Fruit fly (Drosophila melanogaster) whole organism, embryonic: Measurements from ENCODE around the gene CG5214.

ENCODE experiments used
- CG10321 ChIP-seq: fragments of 200-800 bp; sonication (Bioruptor generic); IDR thresholded peaks from 2 replicates; pipeline ENCODE4 v1.3.6; 2022; ENCODE audit warnings: missing biosample characterization, missing genetic modification characterization
- CG10431 ChIP-seq: fragments of 200-800 bp; sonication (Bioruptor generic); optimal IDR thresholded peaks from 3 replicates; lab custom pipeline; 2018; ENCODE audit warnings: missing biosample characterization, mild to moderate bottlenecking, missing genetic modification characterization
- CG10565 ChIP-seq: fragments of 200-800 bp; sonication (Bioruptor generic); optimal IDR thresholded peaks from 3 replicates; lab custom pipeline; 2016; ENCODE audit warnings: missing biosample characterization, mild to moderate bottlenecking, missing genetic modification characterization
- CG11093 ChIP-seq: fragments of 200-800 bp; sonication (Bioruptor generic); IDR thresholded peaks from 3 replicates; pipeline ENCODE4 v1.3.6; 2022; ENCODE audit warnings: missing biosample characterization, missing genetic modification characterization
- CG12659 ChIP-seq: fragments of 200-800 bp; sonication (Bioruptor generic); optimal IDR thresholded peaks from 3 replicates; lab custom pipeline; 2017; ENCODE audit warnings: mild to moderate bottlenecking, missing biosample characterization, missing genetic modification reagents, missing genetic modification characterization
- CG12942 ChIP-seq: fragments of 200-800 bp; sonication (Bioruptor generic); optimal IDR thresholded peaks from 3 replicates; lab custom pipeline; 2016; ENCODE audit warnings: missing biosample characterization, missing genetic modification characterization
- CG13287 ChIP-seq: fragments of 200-800 bp; sonication (Bioruptor generic); IDR thresholded peaks from 2 replicates; pipeline ENCODE4 v1.3.6; 2022; ENCODE audit warnings: missing biosample characterization, missing genetic modification characterization; ENCODE audit not compliant: partially characterized antibody
- CG15269 ChIP-seq: fragments of 200-800 bp; sonication (Bioruptor generic); optimal IDR thresholded peaks from 2 replicates; lab custom pipeline; 2018; ENCODE audit warnings: missing biosample characterization, mild to moderate bottlenecking, missing genetic modification characterization, moderate library complexity
- CG1529 ChIP-seq: fragments of 200-800 bp; sonication (Bioruptor generic); optimal IDR thresholded peaks from 3 replicates; lab custom pipeline; 2018; ENCODE audit warnings: missing biosample characterization, missing genetic modification characterization
- CG1647 ChIP-seq: fragments of 200-800 bp; sonication (Bioruptor generic); optimal IDR thresholded peaks from 3 replicates; lab custom pipeline; 2016; ENCODE audit warnings: missing biosample characterization, missing genetic modification characterization
- CG30403 ChIP-seq: fragments of 200-800 bp; sonication (Bioruptor generic); optimal IDR thresholded peaks from 3 replicates; lab custom pipeline; 2016; ENCODE audit warnings: missing biosample characterization, missing genetic modification characterization
- CG31224 ChIP-seq: fragments of 200-800 bp; sonication (Bioruptor generic); IDR thresholded peaks from 2 replicates; pipeline ENCODE4 v1.3.6; 2022; ENCODE audit warnings: missing biosample characterization, missing genetic modification characterization
- CG31388 ChIP-seq: fragments of 200-800 bp; sonication (Bioruptor generic); optimal IDR thresholded peaks from 2 replicates; lab custom pipeline; 2016; ENCODE audit warnings: missing biosample characterization, missing genetic modification characterization
- CG8478 ChIP-seq: fragments of >200 bp; optimal IDR thresholded peaks from 2 replicates; lab custom pipeline; 2018
- CG8765 ChIP-seq: fragments of 200-800 bp; sonication (Bioruptor generic); IDR thresholded peaks from 2 replicates; pipeline ENCODE4 v1.3.6; 2022; ENCODE audit warnings: missing biosample characterization, missing genetic modification characterization
- Chrac-16 ChIP-seq: fragments of 200-800 bp; sonication (Bioruptor generic); optimal IDR thresholded peaks from 3 replicates; lab custom pipeline; 2016; ENCODE audit warnings: missing biosample characterization, missing genetic modification characterization
- CoRest ChIP-seq: fragments of 200-800 bp; sonication (Bioruptor generic); optimal IDR thresholded peaks from 3 replicates; lab custom pipeline; 2018; ENCODE audit warnings: missing biosample characterization, mild to moderate bottlenecking, missing genetic modification characterization, moderate library complexity
- Deaf1 ChIP-seq: fragments of 200-800 bp; optimal IDR thresholded peaks from 3 replicates; lab custom pipeline; 2019; ENCODE audit warnings: missing biosample characterization, mild to moderate bottlenecking, missing genetic modification characterization, moderate library complexity
- Doc2 ChIP-seq: fragments of 200-800 bp; sonication (Bioruptor generic); IDR thresholded peaks from 2 replicates; pipeline ENCODE4 v1.3.6; 2022; ENCODE audit warnings: missing biosample characterization, missing genetic modification characterization
- E2f2 ChIP-seq: fragments of 200-800 bp; sonication (Bioruptor generic); IDR thresholded peaks from 2 replicates; pipeline ENCODE4 v1.3.6; 2022; ENCODE audit warnings: missing biosample characterization, missing genetic modification characterization
- Eip74EF ChIP-seq, 2 experiments: fragments of 200-800 bp in 1 of 2; fragments of >200 bp in 1 of 2; sonication (Bioruptor generic) in 1 of 2; optimal IDR thresholded peaks; 2 replicates each; lab custom pipeline; 2017 to 2019; ENCODE audit warnings: missing biosample characterization in 2 of 2, missing genetic modification characterization in 2 of 2, mild to moderate bottlenecking in 1 of 2, moderate library complexity in 1 of 2
- Ets97D ChIP-seq: fragments of 200-800 bp; sonication (Bioruptor generic); optimal IDR thresholded peaks from 3 replicates; lab custom pipeline; 2016; ENCODE audit warnings: missing biosample characterization, missing genetic modification characterization
- Fer1 ChIP-seq: fragments of 200-800 bp; sonication (Bioruptor generic); optimal IDR thresholded peaks from 2 replicates; lab custom pipeline; 2017; ENCODE audit warnings: missing biosample characterization, mild to moderate bottlenecking, missing genetic modification characterization
- Fer2 ChIP-seq: fragments of 200-800 bp; sonication (Bioruptor generic); optimal IDR thresholded peaks from 2 replicates; lab custom pipeline; 2018; ENCODE audit warnings: missing biosample characterization, mild to moderate bottlenecking, missing genetic modification characterization, moderate library complexity
- Hmr ChIP-seq: fragments of 200-800 bp; sonication (Bioruptor generic); optimal IDR thresholded peaks from 3 replicates; lab custom pipeline; 2017; ENCODE audit warnings: mild to moderate bottlenecking, missing biosample characterization, missing genetic modification reagents, missing genetic modification characterization
- Kr ChIP-seq: fragments of 200-800 bp; sonication (Bioruptor generic); optimal IDR thresholded peaks from 2 replicates; lab custom pipeline; 2017; ENCODE audit warnings: missing biosample characterization, mild to moderate bottlenecking, missing genetic modification characterization
- Spps ChIP-seq: fragments of 200-800 bp; sonication (Bioruptor generic); optimal IDR thresholded peaks from 2 replicates; lab custom pipeline; 2018; ENCODE audit warnings: missing biosample characterization, mild to moderate bottlenecking, missing genetic modification characterization
- Usf ChIP-seq: fragments of 200-800 bp; sonication (Bioruptor generic); optimal IDR thresholded peaks from 2 replicates; lab custom pipeline; 2017; ENCODE audit warnings: missing genotype, missing biosample characterization, missing genetic modification characterization
- al ChIP-seq: fragments of 200-800 bp; sonication (Bioruptor generic); IDR thresholded peaks from 2 replicates; pipeline ENCODE4 v1.3.6; 2022; ENCODE audit warnings: missing biosample characterization, missing genetic modification characterization
- chif ChIP-seq, 2 experiments: fragments of 200-800 bp; sonication (Bioruptor generic); optimal IDR thresholded peaks; 3 replicates each; lab custom pipeline; 2016; ENCODE audit warnings: missing biosample characterization in 2 of 2, missing genetic modification characterization in 2 of 2
- crol ChIP-seq: fragments of 200-800 bp; sonication (Bioruptor generic); IDR thresholded peaks from 2 replicates; pipeline ENCODE4 v1.3.6; 2022; ENCODE audit warnings: missing biosample characterization, missing genetic modification characterization
- da ChIP-seq: fragments of 200-800 bp; sonication (Bioruptor generic); optimal IDR thresholded peaks from 2 replicates; lab custom pipeline; 2016; ENCODE audit warnings: missing biosample characterization, missing genetic modification characterization
- dpn ChIP-seq, 2 experiments: fragments of 200-800 bp; sonication (Bioruptor generic); optimal IDR thresholded peaks; 3 replicates each; lab custom pipeline; 2016; ENCODE audit warnings: missing biosample characterization in 2 of 2, missing genetic modification characterization in 2 of 2
- ems ChIP-seq: fragments of 200-800 bp; sonication (Bioruptor generic); optimal IDR thresholded peaks from 3 replicates; lab custom pipeline; 2016; ENCODE audit warnings: missing biosample characterization, missing genetic modification characterization
- esg ChIP-seq: fragments of 200-800 bp; sonication (Bioruptor generic); conservative IDR thresholded peaks from 2 replicates; pipeline ENCODE4 v1.3.6; 2022; ENCODE audit warnings: missing biosample characterization, missing genetic modification characterization
- fd102C ChIP-seq: fragments of 200-800 bp; sonication (Bioruptor generic); optimal IDR thresholded peaks from 2 replicates; lab custom pipeline; 2018; ENCODE audit warnings: missing biosample characterization, mild to moderate bottlenecking, missing genetic modification characterization, moderate library complexity
- her ChIP-seq: fragments of 200-800 bp; sonication (Bioruptor generic); optimal IDR thresholded peaks from 2 replicates; lab custom pipeline; 2016; ENCODE audit warnings: missing biosample characterization, missing genetic modification characterization
- ind ChIP-seq: fragments of 200-800 bp; sonication (Bioruptor generic); optimal IDR thresholded peaks from 3 replicates; lab custom pipeline; 2016; ENCODE audit warnings: missing biosample characterization, missing genetic modification characterization
- jigr1 ChIP-seq: fragments of 200-800 bp; sonication (Bioruptor generic); IDR thresholded peaks from 3 replicates; pipeline ENCODE4 v1.3.6; 2022; ENCODE audit warnings: missing biosample characterization, missing genetic modification characterization
- lmd ChIP-seq: fragments of 200-800 bp; sonication (Bioruptor generic); IDR thresholded peaks from 2 replicates; pipeline ENCODE4 v1.3.6; 2022; ENCODE audit warnings: missing biosample characterization, missing genetic modification characterization
- mam ChIP-seq: fragments of 200-800 bp; sonication (Bioruptor generic); optimal IDR thresholded peaks from 3 replicates; lab custom pipeline; 2016; ENCODE audit warnings: missing biosample characterization, missing genetic modification characterization
- nerfin-2 ChIP-seq: fragments of 200-800 bp; sonication (Bioruptor generic); IDR thresholded peaks from 2 replicates; pipeline ENCODE4 v1.3.6; 2022; ENCODE audit warnings: missing biosample characterization, missing genetic modification characterization; ENCODE audit not compliant: partially characterized antibody
- p53 ChIP-seq: fragments of 200-800 bp; sonication (Bioruptor generic); optimal IDR thresholded peaks from 2 replicates; lab custom pipeline; 2016; ENCODE audit warnings: missing biosample characterization, missing genetic modification characterization
- pho ChIP-seq: fragments of 200-800 bp; sonication (Bioruptor generic); optimal IDR thresholded peaks from 2 replicates; lab custom pipeline; 2016; ENCODE audit warnings: missing biosample characterization, missing genetic modification characterization
- phol ChIP-seq: fragments of 200-800 bp; sonication (Bioruptor generic); optimal IDR thresholded peaks from 3 replicates; lab custom pipeline; 2018; ENCODE audit warnings: missing biosample characterization, mild to moderate bottlenecking, missing genetic modification characterization, moderate library complexity
- repo ChIP-seq: fragments of 200-800 bp; sonication (Bioruptor generic); optimal IDR thresholded peaks from 2 replicates; lab custom pipeline; 2016; ENCODE audit warnings: missing biosample characterization, missing genetic modification characterization
- run ChIP-seq: fragments of 200-800 bp; sonication (Bioruptor generic); optimal IDR thresholded peaks from 3 replicates; lab custom pipeline; 2018; ENCODE audit warnings: missing biosample characterization, mild to moderate bottlenecking, missing genetic modification characterization
- sima ChIP-seq: fragments of 200-800 bp; sonication (Bioruptor generic); optimal IDR thresholded peaks from 2 replicates; lab custom pipeline; 2016; ENCODE audit warnings: missing biosample characterization, missing genetic modification characterization
- sisA ChIP-seq: fragments of 200-800 bp; sonication (Bioruptor generic); IDR thresholded peaks from 2 replicates; pipeline ENCODE4 v1.3.6; 2022; ENCODE audit warnings: missing biosample characterization, missing genetic modification characterization
- slp2 ChIP-seq: fragments of 200-800 bp; sonication (Bioruptor generic); optimal IDR thresholded peaks from 2 replicates; lab custom pipeline; 2016; ENCODE audit warnings: missing biosample characterization, missing genetic modification characterization
- stwl ChIP-seq: fragments of 200-800 bp; sonication (Bioruptor generic); optimal IDR thresholded peaks from 3 replicates; lab custom pipeline; 2018; ENCODE audit warnings: missing biosample characterization, mild to moderate bottlenecking, missing genetic modification characterization, moderate library complexity
- unpg ChIP-seq: fragments of 200-800 bp; sonication (Bioruptor generic); optimal IDR thresholded peaks from 3 replicates; lab custom pipeline; 2018; ENCODE audit warnings: missing biosample characterization, mild to moderate bottlenecking, missing genetic modification characterization, moderate library complexity
- vfl ChIP-seq: fragments of 200-800 bp; sonication (Bioruptor generic); optimal IDR thresholded peaks from 2 replicates; lab custom pipeline; 2016; ENCODE audit warnings: missing biosample characterization, missing genetic modification characterization

Gene CG5214

dm6 chr3R:11198062-11198472, 46.0 kb upstream of the CG5214 start (continued):
- TF ChIP-seq nerfin-2 (GFP tag; lab: Robert Waterston, UW) (no peak), repo (GFP tag; lab: Kevin White, UChicago) (no peak), phol (tag; lab: Kevin White, UChicago) (no peak), CG30403 (GFP tag; lab: Kevin White, UChicago) (no peak), her (GFP tag; lab: Kevin White, UChicago) (no peak), CG8765 (no peak), CG1529 (GFP tag; lab: Kevin White, UChicago) (no peak), CG8478 (no peak), sisA (no peak), CG10431 (GFP tag; lab: Kevin White, UChicago) (no peak), stwl (no peak), lmd (GFP tag; lab: Robert Waterston, UW) (no peak), esg (GFP tag; lab: Robert Waterston, UW) (no peak), Deaf1 (tag; lab: Kevin White, UChicago) (no peak), CG13287 (GFP tag; lab: Robert Waterston, UW) (0 out of 2 replicates have a peak, but pooled peaks have one; percentile 11), CG11093 (GFP tag; lab: Robert Waterston, UW) (no peak), slp2 (GFP tag; lab: Kevin White, UChicago) (no peak), crol (GFP tag; lab: Robert Waterston, UW) (peak; percentile 99), unpg (GFP tag; lab: Kevin White, UChicago) (no peak), pho (no peak), Chrac-16 (GFP tag; lab: Kevin White, UChicago) (no peak), CG15269 (no peak), CG12942 (GFP tag; lab: Kevin White, UChicago) (no peak), CG10565 (no peak), fd102C (GFP tag; lab: Kevin White, UChicago) (no peak), ind (GFP tag; lab: Kevin White, UChicago) (no peak), Spps (tag; lab: Kevin White, UChicago) (no peak), ems (GFP tag; lab: Kevin White, UChicago) (no peak), Kr (no peak), p53 (GFP tag; lab: Kevin White, UChicago) (no peak), al (GFP tag; lab: Robert Waterston, UW) (no peak), E2f2 (no peak; the same call in 1 of the 2 replicates), CG31388 (GFP tag; lab: Kevin White, UChicago) (no peak), Eip74EF (GFP tag; optimal IDR thresholded peaks at IDR 0.05; lab: Kevin White, UChicago) (peak in 1 of 2 experiments; percentile 3), chif (GFP tag; optimal IDR thresholded peaks at IDR 0.05; lab: Kevin White, UChicago) (no peak), dpn (GFP tag; optimal IDR thresholded peaks at IDR 0.05; lab: Kevin White, UChicago) (peak; percentile 19 to 27), CG10321 (peak; percentile 84), Fer1 (no peak), Doc2 (no peak), Hmr (GFP tag; lab: Kevin White, UChicago) (peak; percentile 17), jigr1 (GFP tag; lab: Robert Waterston, UW) (no peak), Usf (GFP tag; lab: Kevin White, UChicago) (no peak), CoRest (tag; lab: Kevin White, UChicago) (no peak), CG12659 (GFP tag; lab: Kevin White, UChicago) (no peak), Fer2 (tag; lab: Kevin White, UChicago) (no peak), run (tag; lab: Kevin White, UChicago) (peak; percentile 53), vfl (GFP tag; lab: Kevin White, UChicago) (no peak), da (GFP tag; lab: Kevin White, UChicago) (no peak), CG1647 (no peak), sima (GFP tag; lab: Kevin White, UChicago) (no peak), Ets97D (GFP tag; lab: Kevin White, UChicago) (no peak), mam (GFP tag; lab: Kevin White, UChicago) (no peak), CG31224 (GFP tag; lab: Robert Waterston, UW) (no peak)
